Fruit fly (Drosophila melanogaster) whole organism, adult: Measurements from ENCODE around the gene cni.

Experiments used
- CG11617 ChIP-seq: fragments of 200-800 bp; sonication (Bioruptor generic); optimal IDR thresholded peaks from 2 replicates; lab custom pipeline; 2017; ENCODE audit warnings: mild to moderate bottlenecking, missing biosample characterization, missing genetic modification reagents, missing genetic modification characterization
- CG12768 ChIP-seq: fragments of 200-800 bp; sonication (Bioruptor generic); optimal IDR thresholded peaks from 2 replicates; lab custom pipeline; 2017; ENCODE audit warnings: missing biosample characterization, missing genetic modification characterization, mild to moderate bottlenecking, moderate library complexity, missing genetic modification reagents
- CG14711 ChIP-seq: fragments of 200-800 bp; sonication (Bioruptor generic); optimal IDR thresholded peaks from 2 replicates; lab custom pipeline; 2018; ENCODE audit warnings: missing biosample characterization, mild to moderate bottlenecking, missing genetic modification characterization, moderate library complexity
- CG1620 ChIP-seq: fragments of 200-800 bp; sonication (Bioruptor generic); optimal IDR thresholded peaks from 2 replicates; lab custom pipeline; 2016; ENCODE audit warnings: missing biosample characterization, missing genetic modification characterization
- CG33017 ChIP-seq: fragments of 200-800 bp; sonication (Bioruptor generic); optimal IDR thresholded peaks from 2 replicates; lab custom pipeline; 2018; ENCODE audit warnings: missing biosample characterization, mild to moderate bottlenecking, missing genetic modification characterization, moderate library complexity
- CG5204 ChIP-seq: fragments of 200-800 bp; sonication (Bioruptor generic); optimal IDR thresholded peaks from 2 replicates; lab custom pipeline; 2016; ENCODE audit warnings: missing biosample characterization, missing genetic modification characterization
- CG7045 ChIP-seq: fragments of 200-800 bp; sonication (Bioruptor generic); optimal IDR thresholded peaks from 2 replicates; lab custom pipeline; 2017; ENCODE audit warnings: missing biosample characterization, mild to moderate bottlenecking, missing genetic modification characterization
- CG7101 ChIP-seq: fragments of 200-800 bp; sonication (Bioruptor generic); optimal IDR thresholded peaks from 2 replicates; lab custom pipeline; 2018; ENCODE audit warnings: missing biosample characterization, mild to moderate bottlenecking, missing genetic modification characterization, moderate library complexity
- Clk ChIP-seq: fragments of 200-800 bp; sonication (Bioruptor generic); optimal IDR thresholded peaks from 2 replicates; lab custom pipeline; 2017; ENCODE audit warnings: missing biosample characterization, missing genetic modification characterization
- Crg-1 ChIP-seq: fragments of 200-800 bp; sonication (Bioruptor generic); optimal IDR thresholded peaks from 2 replicates; lab custom pipeline; 2016; ENCODE audit warnings: missing biosample characterization, missing genetic modification characterization
- Hr96 ChIP-seq: fragments of 200-800 bp; sonication (Bioruptor generic); optimal IDR thresholded peaks from 2 replicates; lab custom pipeline; 2016; ENCODE audit warnings: missing biosample characterization, missing genetic modification characterization
- Mnt ChIP-seq: fragments of 200-800 bp; sonication (Bioruptor generic); optimal IDR thresholded peaks from 2 replicates; lab custom pipeline; 2016; ENCODE audit warnings: missing biosample characterization, mild to moderate bottlenecking, missing genetic modification characterization
- bab1 ChIP-seq: fragments of 200-800 bp; sonication (Bioruptor generic); optimal IDR thresholded peaks from 3 replicates; lab custom pipeline; 2019; ENCODE audit warnings: missing biosample characterization, mild to moderate bottlenecking, missing genetic modification characterization, moderate library complexity
- cic ChIP-seq: fragments of 200-800 bp; sonication (Bioruptor generic); optimal IDR thresholded peaks from 2 replicates; lab custom pipeline; 2017; ENCODE audit warnings: missing biosample characterization, mild to moderate bottlenecking, missing genetic modification characterization, moderate library complexity
- cnc ChIP-seq, 2 experiments: fragments of >200 bp; optimal IDR thresholded peaks; 2 replicates each; lab custom pipeline; 2017
- kay ChIP-seq: fragments of 200-800 bp; sonication (Bioruptor generic); peaks from one replicate; lab custom pipeline; 2016; ENCODE audit warnings: missing biosample characterization, missing genetic modification characterization, borderline replicate concordance
- ovo ChIP-seq: fragments of 200-800 bp; sonication (Bioruptor generic); optimal IDR thresholded peaks from 2 replicates; lab custom pipeline; 2016; ENCODE audit warnings: missing biosample characterization, missing genetic modification characterization
- pad ChIP-seq: fragments of 200-800 bp; sonication (Bioruptor generic); optimal IDR thresholded peaks from 3 replicates; lab custom pipeline; 2017; ENCODE audit warnings: missing biosample characterization, missing genetic modification characterization, mild to moderate bottlenecking, moderate library complexity, missing genetic modification reagents
- tj ChIP-seq: fragments of 200-800 bp; sonication (Bioruptor generic); optimal IDR thresholded peaks from 3 replicates; lab custom pipeline; 2017; ENCODE audit warnings: missing biosample characterization, mild to moderate bottlenecking, missing genetic modification characterization, moderate library complexity
- toe ChIP-seq: fragments of 200-800 bp; sonication (Bioruptor generic); optimal IDR thresholded peaks from 2 replicates; lab custom pipeline; 2016; ENCODE audit warnings: missing biosample characterization, missing genetic modification characterization

Gene cni

DNA sequence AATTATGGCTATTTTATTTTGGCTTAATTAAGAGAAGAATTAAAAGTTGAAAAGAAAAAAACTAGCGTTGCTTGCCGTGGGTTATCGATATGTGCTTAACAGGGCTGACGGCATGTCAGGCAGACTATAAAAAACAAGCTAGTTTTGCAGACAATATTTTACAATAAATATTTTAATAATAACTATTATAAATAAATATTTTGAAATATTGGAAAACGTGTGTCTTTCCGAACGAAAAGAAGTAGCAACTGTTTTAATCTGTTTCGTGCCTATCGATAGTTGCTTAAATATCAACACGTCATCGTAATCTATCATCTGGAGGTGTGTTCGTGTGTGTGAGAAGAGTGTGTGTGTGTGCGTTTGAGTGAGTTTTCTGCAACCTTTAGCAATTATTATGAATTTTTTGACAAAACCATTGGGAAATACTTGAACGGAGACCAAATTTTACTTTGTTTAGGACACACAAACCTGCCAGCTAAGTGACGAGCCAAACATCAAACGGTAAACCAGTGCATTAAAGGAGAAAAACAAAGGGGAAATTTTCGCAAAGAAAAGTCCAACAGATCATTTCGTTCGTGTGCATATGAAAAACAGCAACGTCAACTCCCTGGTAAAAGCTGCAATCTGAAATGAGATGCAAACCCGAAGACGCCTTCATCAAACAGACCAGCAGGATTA, 3.4 kb downstream of the cni start, which contains the start of the genes CG5861 and Syx5:
CG5861 (minus strand) TSS at position 273 of the 678 bp plus-strand sequence.
Syx5 (plus strand) TSS at position 321 of the 678 bp plus-strand sequence.
- TF ChIP-seq CG7045 (GFP tag; lab: Kevin White, UChicago) (peak; percentile 42), CG33017 (tag; lab: Kevin White, UChicago) (peak; percentile 15), cnc (optimal IDR thresholded peaks at IDR 0.05; lab: Kevin White, UChicago) (peak; percentile 46 to 65), pad (GFP tag; lab: Kevin White, UChicago) (peak; percentile 55), Hr96 (GFP tag; lab: Kevin White, UChicago) (no peak), tj (GFP tag; lab: Kevin White, UChicago) (peak; percentile 89), cic (GFP tag; lab: Kevin White, UChicago) (peak; percentile 59), Mnt (GFP tag; lab: Kevin White, UChicago) (peak; percentile 66), CG7101 (peak; percentile 78), CG14711 (peak; percentile 76), Clk (GFP tag; lab: Kevin White, UChicago) (peak; percentile 28), CG12768 (GFP tag; lab: Kevin White, UChicago) (peak; percentile 58), toe (GFP tag; lab: Kevin White, UChicago) (no peak), CG11617 (GFP tag; lab: Kevin White, UChicago) (peak; percentile 72), CG1620 (GFP tag; lab: Kevin White, UChicago) (no peak), CG5204 (GFP tag; lab: Kevin White, UChicago) (no peak), ovo (GFP tag; lab: Kevin White, UChicago) (peak; percentile 9), bab1 (GFP tag; lab: Kevin White, UChicago) (peak; percentile 78), Crg-1 (GFP tag; lab: Kevin White, UChicago) (peak; percentile 35), kay (GFP tag; lab: Kevin White, UChicago) (no peak)

DNA sequence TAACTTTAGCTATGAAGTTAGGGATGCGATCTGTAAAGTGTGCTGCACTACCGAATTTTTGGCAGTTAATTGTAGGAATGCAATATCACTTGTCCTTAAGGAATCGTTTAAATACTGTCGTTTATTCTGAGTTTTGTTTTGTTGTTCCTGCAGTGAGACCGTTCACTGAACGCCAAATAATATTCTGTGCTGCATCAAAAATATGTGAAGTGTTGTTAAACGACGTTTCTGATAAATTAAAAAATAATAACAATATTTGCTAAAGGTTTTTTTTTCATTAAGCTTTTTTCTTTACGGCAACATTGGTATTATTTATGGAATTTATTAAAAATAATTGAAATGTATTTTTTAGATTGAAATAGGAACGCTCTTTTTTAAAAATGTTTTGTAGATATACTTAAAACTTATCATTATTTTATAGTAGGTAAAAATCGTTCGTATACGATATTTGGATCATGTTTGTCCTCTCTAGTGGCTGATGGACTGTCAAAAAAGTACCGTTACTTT, 7.7 kb downstream of the cni start, which contains the start of gene GMF:
GMF (minus strand) TSS at position 182 of the 507 bp plus-strand sequence.
- TF ChIP-seq ovo (GFP tag; lab: Kevin White, UChicago) (peak; percentile 84), bab1 (GFP tag; lab: Kevin White, UChicago) (peak; percentile 51), toe (GFP tag; lab: Kevin White, UChicago) (no peak), tj (GFP tag; lab: Kevin White, UChicago) (no peak), Mnt (GFP tag; lab: Kevin White, UChicago) (peak; percentile 39), Clk (GFP tag; lab: Kevin White, UChicago) (no peak), CG7045 (GFP tag; lab: Kevin White, UChicago) (peak; percentile 33), Crg-1 (GFP tag; lab: Kevin White, UChicago) (peak; percentile 43), CG5204 (GFP tag; lab: Kevin White, UChicago) (no peak), CG11617 (GFP tag; lab: Kevin White, UChicago) (peak; percentile 63), CG7101 (peak; percentile 75), pad (GFP tag; lab: Kevin White, UChicago) (peak; percentile 40), CG12768 (GFP tag; lab: Kevin White, UChicago) (peak; percentile 19), Hr96 (GFP tag; lab: Kevin White, UChicago) (no peak), CG33017 (tag; lab: Kevin White, UChicago) (no peak), kay (GFP tag; lab: Kevin White, UChicago) (peak; percentile 98), CG14711 (peak; percentile 85), cnc (optimal IDR thresholded peaks at IDR 0.05; lab: Kevin White, UChicago) (no peak), CG1620 (GFP tag; lab: Kevin White, UChicago) (peak; percentile 65), cic (GFP tag; lab: Kevin White, UChicago) (no peak)

dm6 chr2L:16299466-16300311, 10.8 kb downstream of the cni start, which contains the start of the genes heix and CG17328:
Gene heix, minus strand, starts transcription at chr2L:16299858.
Gene CG17328, plus strand, starts transcription at chr2L:16299943.
- TF ChIP-seq CG14711, result peak; percentile 48
- TF ChIP-seq CG1620 (GFP tag; lab: Kevin White, UChicago), result peak; percentile 40
- TF ChIP-seq tj (GFP tag; lab: Kevin White, UChicago), result peak; percentile 68
- TF ChIP-seq CG11617 (GFP tag; lab: Kevin White, UChicago), result peak; percentile 78
- TF ChIP-seq Hr96 (GFP tag; lab: Kevin White, UChicago), result no peak
- TF ChIP-seq CG7101, result peak; percentile 71
- no peak for TF ChIP-seq cnc (optimal IDR thresholded peaks at IDR 0.05; lab: Kevin White, UChicago)
- peak; percentile 71 for TF ChIP-seq CG7045 (GFP tag; lab: Kevin White, UChicago)
- peak; percentile 61 for TF ChIP-seq CG12768 (GFP tag; lab: Kevin White, UChicago)
- TF ChIP-seq toe (GFP tag; lab: Kevin White, UChicago), result no peak
- peak; percentile 1 for TF ChIP-seq ovo (GFP tag; lab: Kevin White, UChicago)
- TF ChIP-seq CG5204 (GFP tag; lab: Kevin White, UChicago), result no peak
- peak; percentile 27 for TF ChIP-seq cic (GFP tag; lab: Kevin White, UChicago)
- peak; percentile 34 for TF ChIP-seq pad (GFP tag; lab: Kevin White, UChicago)
- peak; percentile 81 for TF ChIP-seq bab1 (GFP tag; lab: Kevin White, UChicago)
- peak; percentile 51 for TF ChIP-seq CG33017 (tag; lab: Kevin White, UChicago)
- peak; percentile 91 for TF ChIP-seq kay (GFP tag; lab: Kevin White, UChicago)
- TF ChIP-seq Mnt (GFP tag; lab: Kevin White, UChicago), result peak; percentile 57
- TF ChIP-seq Clk (GFP tag; lab: Kevin White, UChicago), result peak; percentile 44
- peak; percentile 68 for TF ChIP-seq Crg-1 (GFP tag; lab: Kevin White, UChicago)
